Worm (Caenorhabditis elegans): ENCODE results near the gene chk-1.

DNA sequence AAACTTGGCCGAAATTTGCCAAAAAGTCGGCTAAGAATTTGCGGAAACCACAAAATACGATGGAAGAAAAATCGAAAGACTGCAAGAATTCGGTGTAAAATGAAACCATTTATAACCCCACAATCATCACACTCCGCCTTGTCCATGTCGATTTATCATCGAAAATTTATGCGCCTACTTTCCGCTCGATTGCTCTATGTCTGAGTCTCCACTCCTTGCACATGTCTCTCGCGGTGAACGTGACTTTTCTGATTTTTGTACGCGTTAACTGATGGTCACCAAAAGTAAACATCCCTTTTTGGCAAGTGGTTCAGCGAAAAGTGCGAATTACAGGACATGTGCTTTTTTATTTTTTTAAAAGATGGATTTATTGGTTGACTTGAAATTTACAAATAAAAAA is 17.7 kb upstream of the chk-1 start:
- TF ChIP-seq ama-1 (optimal IDR thresholded peaks at IDR 0.05) (no peak), flt-1 (GFP tag; IDR thresholded peaks at IDR 0.05) (no peak)
